Worm (Caenorhabditis elegans): ENCODE data around the gene str-198.

- TF ChIP-seq unc-55 (GFP tag; optimal IDR thresholded peaks at IDR 0.05): no peak
- no peak for TF ChIP-seq nfya-1 (tag; optimal IDR thresholded peaks at IDR 0.05)
These were observed at the start of gene str-198 for ce11 chrV:16047508-16047907.

All from whole organism, late embryonic.